Fruit fly (Drosophila melanogaster): ENCODE data around the gene Miga.

Miga gene

DNA sequence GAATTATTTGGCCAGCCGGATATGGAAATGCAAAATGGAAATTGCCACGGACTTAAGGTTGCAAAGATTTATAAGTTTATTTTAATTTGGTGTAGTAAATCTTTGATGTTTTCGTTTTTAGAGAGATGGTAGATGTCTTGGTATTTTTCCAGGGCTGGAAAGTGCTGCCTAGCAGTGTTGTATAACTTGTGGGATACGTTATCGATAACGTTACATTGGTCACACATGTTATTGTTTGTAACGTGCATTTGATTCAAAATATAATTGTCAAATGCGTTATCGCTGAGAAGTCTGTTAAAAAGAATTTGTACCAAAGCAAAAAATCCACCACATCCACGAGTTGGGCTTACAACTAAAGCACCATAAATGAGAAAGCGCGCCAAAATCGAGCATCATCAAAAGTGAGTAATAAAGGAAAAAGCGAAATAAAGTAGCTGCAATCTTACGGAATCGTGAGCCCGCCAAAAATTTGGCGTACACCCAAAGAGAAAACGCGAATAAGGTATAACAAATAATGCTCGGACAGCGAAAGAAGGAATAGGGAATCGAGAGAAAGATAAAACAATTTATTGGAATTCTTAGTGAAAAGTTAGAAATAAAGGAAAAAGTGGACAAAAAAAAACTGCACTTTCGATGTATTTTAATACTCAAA lies 30.4 kb downstream of the Miga start, which contains the start of gene PIG-T:
TSS of gene PIG-T (minus strand) at position 140 of the 652 bp plus-strand sequence.
- peak; percentile 14 for TF ChIP-seq CG17801 (GFP tag; optimal IDR thresholded peaks at IDR 0.05; ENCODE audit: partially characterized antibody)

DNA sequence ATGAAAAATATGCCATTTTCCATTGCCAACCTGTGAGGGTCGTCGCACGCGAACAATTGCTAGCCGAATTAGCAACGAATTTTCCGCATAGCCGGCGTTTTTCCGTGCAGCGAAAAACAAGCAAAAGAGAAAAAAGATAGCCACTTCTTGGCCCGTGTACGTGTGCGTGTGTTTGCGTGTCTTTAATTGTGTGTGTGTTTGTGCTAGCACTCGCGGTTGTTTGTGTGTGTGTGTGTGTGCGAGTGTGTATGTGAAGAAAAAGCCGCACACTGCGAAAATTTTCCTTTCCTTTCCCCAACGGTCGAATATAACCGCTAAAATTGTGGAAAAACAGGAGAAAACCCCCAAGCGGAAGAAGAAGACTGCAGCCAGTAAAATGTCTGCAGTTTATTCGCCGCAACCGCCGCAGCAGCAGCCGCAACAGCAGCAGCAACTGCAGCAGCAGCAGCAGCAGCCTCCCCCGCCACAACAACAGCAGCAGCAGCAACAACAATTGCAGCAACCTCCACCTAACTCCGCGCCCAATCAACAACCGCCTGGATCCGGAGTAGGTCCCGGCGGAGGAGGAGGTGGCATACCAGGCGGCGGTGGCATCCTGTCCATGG lies 38.5 kb downstream of the Miga start:
- TF ChIP-seq CG17801 (GFP tag; optimal IDR thresholded peaks at IDR 0.05; ENCODE audit: partially characterized antibody): no peak

DNA sequence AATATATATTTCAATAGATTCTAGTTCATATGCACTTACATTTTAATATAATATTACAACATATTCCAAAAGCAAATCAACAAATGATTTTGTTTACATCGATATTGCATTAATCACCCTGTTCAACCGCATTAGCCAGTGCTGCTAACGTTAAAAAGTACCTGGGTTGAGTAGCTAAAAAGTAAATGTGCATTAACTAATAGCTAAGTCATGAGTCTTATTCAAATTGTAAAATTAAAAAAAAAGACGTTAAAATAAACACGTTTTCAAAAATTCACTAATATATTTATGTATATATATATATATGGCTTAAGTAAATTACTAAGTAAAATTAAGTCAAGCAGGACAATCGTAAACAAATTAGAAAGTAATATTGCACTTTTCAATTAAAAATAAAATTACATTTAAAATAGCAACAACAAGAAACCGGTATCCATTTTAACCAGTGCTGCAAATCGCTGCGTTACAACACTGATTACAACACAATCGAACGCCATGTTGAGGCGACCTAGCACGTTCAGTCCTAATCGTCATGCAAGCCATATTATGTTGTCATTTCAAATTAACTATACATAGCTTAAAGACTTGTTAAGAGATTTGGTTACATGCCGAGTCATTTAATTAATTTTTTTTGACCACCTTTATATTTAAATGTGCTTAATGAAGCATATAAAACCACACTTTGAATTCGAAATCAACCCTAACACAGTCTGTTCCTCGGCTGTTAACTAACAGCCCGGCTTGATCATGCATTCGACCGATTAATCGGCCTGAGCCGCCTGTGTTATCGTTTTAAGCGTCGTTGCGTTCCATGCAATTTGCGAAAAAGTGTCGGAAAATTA lies 39.2 kb downstream of the Miga start, which contains the start of gene CG10555:
TSS of gene CG10555 (plus strand) at position 764 of the 842 bp plus-strand sequence.
- TF ChIP-seq CG17801 (GFP tag; optimal IDR thresholded peaks at IDR 0.05; ENCODE audit: partially characterized antibody): peak; percentile 92

DNA sequence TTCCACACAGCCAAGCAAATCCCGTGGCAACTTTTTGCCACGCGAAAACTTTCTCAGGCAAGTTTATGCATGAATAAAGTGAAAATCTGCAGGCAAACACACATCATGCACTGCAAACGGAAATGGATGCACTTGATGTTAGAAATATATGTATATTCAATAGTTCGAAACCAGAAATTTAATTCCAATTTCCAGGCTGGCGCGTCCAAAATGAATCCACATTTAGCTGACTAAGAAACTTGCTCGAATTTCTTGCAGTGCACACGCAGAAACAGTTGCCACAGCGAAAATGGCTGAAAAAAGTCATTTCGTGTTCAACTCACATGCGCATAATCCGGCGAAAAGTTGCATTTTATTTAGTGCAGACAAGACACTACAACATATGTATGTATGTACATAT lies 41.0 kb downstream of the Miga start:
- TF ChIP-seq CG17801 (GFP tag; optimal IDR thresholded peaks at IDR 0.05; ENCODE audit: partially characterized antibody): no peak

DNA sequence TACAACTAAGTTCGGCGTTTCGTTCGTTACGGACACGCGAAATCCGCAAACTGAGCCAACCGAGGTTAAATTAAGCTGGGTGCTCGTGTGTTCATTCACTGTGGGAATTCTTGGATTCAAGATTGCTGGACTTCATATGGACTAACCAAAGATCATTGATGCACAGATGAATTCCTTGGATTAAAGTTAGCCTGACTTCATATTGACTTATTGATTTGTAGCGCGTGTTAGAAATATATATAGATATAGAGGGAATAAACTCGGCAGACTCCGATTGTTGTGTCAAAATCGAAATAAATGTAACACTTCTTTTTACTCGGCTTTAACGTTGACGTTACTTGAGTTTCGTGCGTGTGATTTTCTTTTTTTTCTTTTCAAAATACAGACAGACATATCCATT lies 52.1 kb downstream of the Miga start, which contains the start of gene CG1387:
TSS of gene CG1387 (plus strand) at position 301 of the 400 bp plus-strand sequence.
- TF ChIP-seq CG17801 (GFP tag; optimal IDR thresholded peaks at IDR 0.05; ENCODE audit: partially characterized antibody): no peak
